Worm (Caenorhabditis elegans): Measurements from ENCODE around the gene ttm-1.

DNA sequence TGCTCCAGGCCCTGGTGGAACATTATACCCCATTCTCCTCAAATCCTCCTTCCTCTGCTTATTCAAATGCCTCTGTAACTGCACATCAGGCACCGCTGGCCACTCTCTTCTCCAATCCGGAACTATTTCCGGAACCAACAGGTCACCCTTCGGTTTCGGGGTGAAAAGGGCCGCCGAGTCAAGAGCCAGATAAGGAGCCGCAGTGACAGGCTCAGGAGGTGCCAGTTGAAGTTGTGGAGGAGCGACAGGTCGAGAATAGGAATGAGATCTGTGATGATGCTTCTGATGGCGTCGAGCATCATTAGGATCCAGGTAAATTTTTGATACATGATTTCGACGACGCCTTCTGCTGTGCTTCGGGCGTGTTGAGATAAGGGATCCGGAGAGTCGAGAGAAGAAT is 31.5 kb upstream of the ttm-1 start:
- TF ChIP-seq him-1 (tag; optimal IDR thresholded peaks at IDR 0.05) = no peak
- TF ChIP-seq W03F9.2 (tag; optimal IDR thresholded peaks at IDR 0.05) = no peak
